Worm (Caenorhabditis elegans): Measurements from ENCODE around the gene sel-10.

sel-10 gene

ce11 chrV:13789362-13789761 lies 29.8 kb upstream of the sel-10 start (continued):
- peak; percentile 56 for TF ChIP-seq pha-4 (GFP tag; IDR thresholded peaks at IDR 0.05)
- peak; percentile 72 for TF ChIP-seq pha-4 (tag; optimal IDR thresholded peaks at IDR 0.05)
- TF ChIP-seq dve-1 (tag; optimal IDR thresholded peaks at IDR 0.05; ENCODE audit: insufficient read depth), result peak; percentile 95
- no peak for TF ChIP-seq lim-7 (GFP tag; IDR thresholded peaks at IDR 0.05)
- peak; percentile 63 for TF ChIP-seq mxl-3 (GFP tag; optimal IDR thresholded peaks at IDR 0.05)
- TF ChIP-seq fos-1 (tag; optimal IDR thresholded peaks at IDR 0.05), result no peak
- no peak for TF ChIP-seq spr-3 (GFP tag; optimal IDR thresholded peaks at IDR 0.05)
- TF ChIP-seq ceh-20 (GFP tag; IDR thresholded peaks at IDR 0.05), result peak; percentile 82
- TF ChIP-seq madf-9 (GFP tag; conservative IDR thresholded peaks at IDR 0.05), result peak; percentile 39; the same call in 1 of the 2 replicates
- TF ChIP-seq mdl-1 (tag; optimal IDR thresholded peaks at IDR 0.05), result peak; percentile 40 to 87
- TF ChIP-seq dmd-6 (GFP tag; IDR thresholded peaks at IDR 0.05), result peak; percentile 82
- TF ChIP-seq ama-1 (optimal IDR thresholded peaks at IDR 0.05), result peak; percentile 72
- TF ChIP-seq hlh-11 (tag; optimal IDR thresholded peaks at IDR 0.05), result peak; percentile 91
- TF ChIP-seq vab-7 (GFP tag; IDR thresholded peaks at IDR 0.05), result no peak
- no peak for TF ChIP-seq mdt-29 (GFP tag; IDR thresholded peaks at IDR 0.05)
- TF ChIP-seq egl-43 (GFP tag; IDR thresholded peaks at IDR 0.05), result peak; percentile 70
- no peak for TF ChIP-seq ceh-44 (GFP tag; IDR thresholded peaks at IDR 0.05)
- TF ChIP-seq zfp-2 (tag; optimal IDR thresholded peaks at IDR 0.05), result no peak
- no peak for TF ChIP-seq ceh-82 (tag; optimal IDR thresholded peaks at IDR 0.05)
- no peak for TF ChIP-seq daf-8 (GFP tag; IDR thresholded peaks at IDR 0.05)
- TF ChIP-seq mep-1 (tag; optimal IDR thresholded peaks at IDR 0.05), result peak; percentile 92
- no peak for TF ChIP-seq sdz-12 (GFP tag; optimal IDR thresholded peaks at IDR 0.05)
- TF ChIP-seq nhr-77 (tag; optimal IDR thresholded peaks at IDR 0.05), result peak; percentile 94
- no peak for TF ChIP-seq cey-2 (tag; optimal IDR thresholded peaks at IDR 0.05; ENCODE audit: borderline replicate concordance, insufficient read depth)
- TF ChIP-seq zfp-3 (GFP tag; conservative IDR thresholded peaks at IDR 0.05), result no peak
- no peak for TF ChIP-seq lir-3 (tag; optimal IDR thresholded peaks at IDR 0.05)
- no peak for TF ChIP-seq F26F4.8 (GFP tag; conservative IDR thresholded peaks at IDR 0.05)
- peak; percentile 80 for TF ChIP-seq lin-38 (GFP tag; IDR thresholded peaks at IDR 0.05)
- TF ChIP-seq F49E8.2 (tag; optimal IDR thresholded peaks at IDR 0.05; ENCODE audit: borderline replicate concordance), result no peak
- peak; percentile 52; the same call in 1 of the 2 replicates for TF ChIP-seq saeg-2 (GFP tag; IDR thresholded peaks at IDR 0.05)
- TF ChIP-seq Y105C5A.15 (GFP tag; IDR thresholded peaks at IDR 0.05), result no peak
- peak; percentile 33 for TF ChIP-seq F10B5.3 (tag; optimal IDR thresholded peaks at IDR 0.05)
- TF ChIP-seq mes-2 (tag; optimal IDR thresholded peaks at IDR 0.05; ENCODE audit: poor library complexity, severe bottlenecking), result peak; percentile 73
- no peak for TF ChIP-seq ztf-11 (tag; optimal IDR thresholded peaks at IDR 0.05)
- no peak for TF ChIP-seq zip-11 (GFP tag; IDR thresholded peaks at IDR 0.05)
- TF ChIP-seq nhr-76 (tag; optimal IDR thresholded peaks at IDR 0.05), result no peak
- TF ChIP-seq snpc-4 (tag; optimal IDR thresholded peaks at IDR 0.05), result no peak
- no peak for TF ChIP-seq lin-29 (GFP tag; IDR thresholded peaks at IDR 0.05)
- TF ChIP-seq Y48G9A.11 (GFP tag; IDR thresholded peaks at IDR 0.05), result no peak
- no peak for TF ChIP-seq nhr-42 (GFP tag; IDR thresholded peaks at IDR 0.05)
- TF ChIP-seq T20F7.1 (GFP tag; optimal IDR thresholded peaks at IDR 0.05), result peak; percentile 80
- TF ChIP-seq T26A8.4 (GFP tag; IDR thresholded peaks at IDR 0.05), result peak; percentile 52
- TF ChIP-seq zag-1 (tag; optimal IDR thresholded peaks at IDR 0.05), result no peak
- no peak for TF ChIP-seq nhr-111 (GFP tag; optimal IDR thresholded peaks at IDR 0.05)
- TF ChIP-seq tra-1 (GFP tag; IDR thresholded peaks at IDR 0.05), result peak; percentile 53
- peak; percentile 3 for TF ChIP-seq nhr-48 (tag; optimal IDR thresholded peaks at IDR 0.05)
- no peak for TF ChIP-seq Y75B8A.6 (GFP tag; IDR thresholded peaks at IDR 0.05)
- TF ChIP-seq unc-130 (GFP tag; optimal IDR thresholded peaks at IDR 0.05), result no peak
- TF ChIP-seq egl-27 (tag; optimal IDR thresholded peaks at IDR 0.05), result no peak
- TF ChIP-seq nhr-41 (GFP tag; IDR thresholded peaks at IDR 0.05), result no peak
- TF ChIP-seq daf-16 (GFP tag; optimal IDR thresholded peaks at IDR 0.05), result peak; percentile 50 to 51
- TF ChIP-seq daf-16 (tag; optimal IDR thresholded peaks at IDR 0.05), result peak; percentile 90
